Fruit fly (Drosophila melanogaster) whole organism, embryonic: Measurements from ENCODE around the gene mats.

Source experiments
- Awh ChIP-seq: fragments of 200-800 bp; sonication (Bioruptor generic); IDR thresholded peaks from 2 replicates; pipeline ENCODE4, ENCODE4 v1.3.6; 2022; ENCODE audit warnings: missing biosample characterization, missing genetic modification characterization
- Bdp1 ChIP-seq: fragments of 200-800 bp; sonication (Bioruptor generic); optimal IDR thresholded peaks from 3 replicates; lab custom pipeline; 2016; ENCODE audit warnings: missing biosample characterization, missing genetic modification characterization
- C15 ChIP-seq: fragments of 200-800 bp; sonication (Bioruptor generic); IDR thresholded peaks from 3 replicates; pipeline ENCODE4 v1.3.6; 2022; ENCODE audit warnings: missing biosample characterization, missing genetic modification characterization
- CG11247 ChIP-seq: fragments of 200-800 bp; sonication (Bioruptor generic); IDR thresholded peaks from 2 replicates; pipeline ENCODE4 v1.3.6; 2022; ENCODE audit warnings: missing biosample characterization, missing genetic modification characterization
- CG11456 ChIP-seq: fragments of 200-800 bp; sonication (Bioruptor generic); IDR thresholded peaks from 3 replicates; pipeline ENCODE4 v1.3.6; 2022; ENCODE audit warnings: missing biosample characterization, missing genetic modification characterization
- CG11695 ChIP-seq: fragments of 200-800 bp; sonication (Bioruptor generic); IDR thresholded peaks from 3 replicates; pipeline ENCODE4 v1.3.6; 2022; ENCODE audit warnings: missing biosample characterization, missing genetic modification characterization
- CG1233 ChIP-seq: fragments of 200-800 bp; sonication (Bioruptor generic); optimal IDR thresholded peaks from 4 replicates; lab custom pipeline; 2018; ENCODE audit warnings: missing biosample characterization, mild to moderate bottlenecking, missing genetic modification characterization
- CG1529 ChIP-seq: fragments of 200-800 bp; sonication (Bioruptor generic); optimal IDR thresholded peaks from 3 replicates; lab custom pipeline; 2018; ENCODE audit warnings: missing biosample characterization, missing genetic modification characterization
- CG15696 ChIP-seq: fragments of 200-800 bp; sonication (Bioruptor generic); optimal IDR thresholded peaks from 2 replicates; lab custom pipeline; 2019; ENCODE audit warnings: missing biosample characterization, mild to moderate bottlenecking, missing genetic modification characterization, moderate library complexity
- CG17328 ChIP-seq: fragments of 200-800 bp; sonication (Bioruptor generic); IDR thresholded peaks from 2 replicates; pipeline ENCODE4 v1.3.6; 2022; ENCODE audit warnings: missing biosample characterization, missing genetic modification characterization
- CG17359 ChIP-seq: fragments of 200-800 bp; sonication (Bioruptor generic); optimal IDR thresholded peaks from 3 replicates; lab custom pipeline; 2018; ENCODE audit warnings: missing biosample characterization, mild to moderate bottlenecking, missing genetic modification characterization, moderate library complexity
- CG17612 ChIP-seq: fragments of 200-800 bp; sonication (Bioruptor generic); IDR thresholded peaks from 2 replicates; pipeline ENCODE4 v1.3.6; 2022; ENCODE audit warnings: missing biosample characterization, missing genetic modification characterization
- CG3065 ChIP-seq: fragments of 200-800 bp; sonication (Bioruptor generic); optimal IDR thresholded peaks from 2 replicates; lab custom pipeline; 2016; ENCODE audit warnings: missing biosample characterization, missing genetic modification characterization
- CG32767 ChIP-seq: fragments of 200-800 bp; sonication (Bioruptor generic); IDR thresholded peaks from 2 replicates; pipeline ENCODE4 v1.3.6; 2022; ENCODE audit warnings: missing biosample characterization, missing genetic modification characterization
- CG4282 ChIP-seq: fragments of 200-800 bp; sonication (Bioruptor generic); optimal IDR thresholded peaks from 2 replicates; lab custom pipeline; 2016; ENCODE audit warnings: missing biosample characterization, missing genetic modification characterization
- CG4424 ChIP-seq: fragments of 200-800 bp; sonication (Bioruptor generic); optimal IDR thresholded peaks from 3 replicates; lab custom pipeline; 2016; ENCODE audit warnings: missing biosample characterization, missing genetic modification characterization
- CG5953 ChIP-seq: fragments of 200-800 bp; sonication (Bioruptor generic); IDR thresholded peaks from 2 replicates; pipeline ENCODE4 v1.3.6; 2022; ENCODE audit warnings: missing biosample characterization, missing genetic modification characterization
- CG6854 ChIP-seq: fragments of 200-800 bp; sonication (Bioruptor generic); optimal IDR thresholded peaks from 3 replicates; lab custom pipeline; 2017; ENCODE audit warnings: missing biosample characterization, mild to moderate bottlenecking, missing genetic modification characterization
- CG8089 ChIP-seq: fragments of 200-800 bp; sonication (Bioruptor generic); optimal IDR thresholded peaks from 3 replicates; lab custom pipeline; 2016; ENCODE audit warnings: missing biosample characterization, missing genetic modification characterization
- CG8290 ChIP-seq, 3 experiments: fragments of 200-800 bp; sonication (Bioruptor generic); optimal IDR thresholded peaks; 2 replicates each; lab custom pipeline; 2016 to 2019; ENCODE audit warnings: missing biosample characterization in 3 of 3, missing genetic modification characterization in 3 of 3, mild to moderate bottlenecking in 2 of 3, moderate library complexity in 1 of 3
- CG8388 ChIP-seq: fragments of 200-800 bp; sonication (Bioruptor generic); optimal IDR thresholded peaks from 2 replicates; lab custom pipeline; 2019; ENCODE audit warnings: missing biosample characterization, mild to moderate bottlenecking, missing genetic modification characterization, moderate library complexity
- Camta ChIP-seq: fragments of 200-800 bp; sonication (Bioruptor generic); optimal IDR thresholded peaks from 2 replicates; lab custom pipeline; 2016; ENCODE audit warnings: missing biosample characterization, missing genetic modification characterization
- CkIIα-i1 ChIP-seq: fragments of 200-800 bp; sonication (Bioruptor generic); IDR thresholded peaks from 2 replicates; pipeline ENCODE4 v1.3.6; 2022; ENCODE audit warnings: missing biosample characterization, missing genetic modification characterization
- D19B ChIP-seq: fragments of 200-800 bp; sonication (Bioruptor generic); optimal IDR thresholded peaks from 2 replicates; lab custom pipeline; 2017; ENCODE audit warnings: missing biosample characterization, mild to moderate bottlenecking, missing genetic modification characterization
- Dip2 ChIP-seq: fragments of 200-800 bp; sonication (Bioruptor generic); IDR thresholded peaks from 2 replicates; pipeline ENCODE4 v1.3.6; 2022; ENCODE audit warnings: missing biosample characterization, missing genetic modification characterization
- E2f1 ChIP-seq: fragments of 200-800 bp; sonication (Bioruptor generic); IDR thresholded peaks from 2 replicates; pipeline ENCODE4 v1.3.6; 2022; ENCODE audit warnings: missing biosample characterization, missing genetic modification characterization
- HLH3B ChIP-seq: fragments of 200-800 bp; sonication (Bioruptor generic); IDR thresholded peaks from 2 replicates; pipeline ENCODE4 v1.3.6; 2022; ENCODE audit warnings: missing biosample characterization, missing genetic modification characterization
- HLH4C ChIP-seq: fragments of 200-800 bp; sonication (Bioruptor generic); IDR thresholded peaks from 3 replicates; pipeline ENCODE4 v1.3.6; 2022; ENCODE audit warnings: missing biosample characterization, missing genetic modification characterization; ENCODE audit not compliant: partially characterized antibody
- Kr ChIP-seq: fragments of 200-800 bp; sonication (Bioruptor generic); optimal IDR thresholded peaks from 2 replicates; lab custom pipeline; 2017; ENCODE audit warnings: missing biosample characterization, mild to moderate bottlenecking, missing genetic modification characterization
- Lhr ChIP-seq: fragments of 200-800 bp; sonication (Bioruptor generic); optimal IDR thresholded peaks from 3 replicates; lab custom pipeline; 2017; ENCODE audit warnings: mild to moderate bottlenecking, missing biosample characterization, missing genetic modification reagents, missing genetic modification characterization
- NC2α ChIP-seq: fragments of 200-800 bp; sonication (Bioruptor generic); optimal IDR thresholded peaks from 2 replicates; lab custom pipeline; 2016; ENCODE audit warnings: missing biosample characterization, missing genetic modification characterization
- NC2β ChIP-seq: fragments of 200-800 bp; sonication (Bioruptor generic); optimal IDR thresholded peaks from 2 replicates; lab custom pipeline; 2016; ENCODE audit warnings: missing biosample characterization, missing genetic modification characterization
- NK7.1 ChIP-seq: fragments of 200-800 bp; sonication (Bioruptor generic); optimal IDR thresholded peaks from 3 replicates; lab custom pipeline; 2016; ENCODE audit warnings: missing biosample characterization, missing genetic modification characterization
- Nf-YC ChIP-seq: fragments of 200-800 bp; optimal IDR thresholded peaks from 3 replicates; lab custom pipeline; 2019; ENCODE audit warnings: missing biosample characterization, mild to moderate bottlenecking, missing genetic modification characterization, moderate library complexity
- Opbp ChIP-seq: fragments of 200-800 bp; sonication (Bioruptor generic); IDR thresholded peaks from 3 replicates; pipeline ENCODE4 v1.3.6; 2022; ENCODE audit warnings: missing biosample characterization, missing genetic modification characterization; ENCODE audit not compliant: partially characterized antibody
- ara ChIP-seq: fragments of 200-800 bp; sonication (Bioruptor generic); IDR thresholded peaks from 2 replicates; pipeline ENCODE4 v1.3.6; 2022; ENCODE audit warnings: missing biosample characterization, missing genetic modification characterization
- bbx ChIP-seq: fragments of 200-800 bp; sonication (Bioruptor generic); IDR thresholded peaks from 2 replicates; pipeline ENCODE4 v1.3.6; 2022; ENCODE audit warnings: missing biosample characterization, missing genetic modification characterization; ENCODE audit not compliant: partially characterized antibody
- bigmax ChIP-seq: fragments of 200-800 bp; sonication (Bioruptor generic); optimal IDR thresholded peaks from 2 replicates; lab custom pipeline; 2018; ENCODE audit warnings: missing biosample characterization, mild to moderate bottlenecking, missing genetic modification characterization
- bsh ChIP-seq, 2 experiments: fragments of 200-800 bp; sonication (Bioruptor generic); optimal IDR thresholded peaks; 2 replicates each; lab custom pipeline; 2017 to 2018; ENCODE audit warnings: mild to moderate bottlenecking in 2 of 2, missing biosample characterization in 2 of 2, missing genetic modification characterization in 2 of 2, moderate library complexity in 1 of 2
- crp ChIP-seq, 2 experiments: fragments of 200-800 bp; sonication (Bioruptor generic); optimal IDR thresholded peaks; 2 replicates in 1 of 2; 3 replicates in 1 of 2; lab custom pipeline; 2017; ENCODE audit warnings: missing biosample characterization in 2 of 2, missing genetic modification characterization in 2 of 2, mild to moderate bottlenecking in 1 of 2, moderate library complexity in 1 of 2
- dpn ChIP-seq, 2 experiments: fragments of 200-800 bp; sonication (Bioruptor generic); optimal IDR thresholded peaks; 3 replicates each; lab custom pipeline; 2016; ENCODE audit warnings: missing biosample characterization in 2 of 2, missing genetic modification characterization in 2 of 2
- emc ChIP-seq: fragments of 200-800 bp; sonication (Bioruptor generic); optimal IDR thresholded peaks from 2 replicates; lab custom pipeline; 2016; ENCODE audit warnings: missing biosample characterization, missing genetic modification characterization
- gcm ChIP-seq: fragments of 200-800 bp; sonication (Bioruptor generic); optimal IDR thresholded peaks from 2 replicates; lab custom pipeline; 2019; ENCODE audit warnings: missing biosample characterization, mild to moderate bottlenecking, missing genetic modification characterization, moderate library complexity
- gfzf ChIP-seq: fragments of 200-800 bp; sonication (Bioruptor generic); optimal IDR thresholded peaks from 2 replicates; lab custom pipeline; 2016; ENCODE audit warnings: missing biosample characterization, mild to moderate bottlenecking, missing genetic modification characterization, moderate library complexity
- inv ChIP-seq: fragments of 200-800 bp; sonication (Bioruptor generic); IDR thresholded peaks from 2 replicates; pipeline ENCODE4 v1.3.6; 2022; ENCODE audit warnings: missing biosample characterization, missing genetic modification characterization; ENCODE audit not compliant: partially characterized antibody
- knrl ChIP-seq: fragments of 200-800 bp; sonication (Bioruptor generic); IDR thresholded peaks from 3 replicates; pipeline ENCODE4 v1.3.6; 2022; ENCODE audit warnings: missing biosample characterization, missing genetic modification characterization; ENCODE audit not compliant: partially characterized antibody
- pho ChIP-seq: fragments of 200-800 bp; sonication (Bioruptor generic); optimal IDR thresholded peaks from 2 replicates; lab custom pipeline; 2016; ENCODE audit warnings: missing biosample characterization, missing genetic modification characterization
- sima ChIP-seq: fragments of 200-800 bp; sonication (Bioruptor generic); optimal IDR thresholded peaks from 2 replicates; lab custom pipeline; 2016; ENCODE audit warnings: missing biosample characterization, missing genetic modification characterization
- sna ChIP-seq: fragments of 200-800 bp; sonication (Bioruptor generic); IDR thresholded peaks from 2 replicates; pipeline ENCODE4 v1.3.6; 2022; ENCODE audit warnings: missing biosample characterization, missing genetic modification characterization; ENCODE audit not compliant: partially characterized antibody
- vnd ChIP-seq: fragments of 200-800 bp; sonication (Bioruptor generic); IDR thresholded peaks from 3 replicates; pipeline ENCODE4 v1.3.6; 2022; ENCODE audit warnings: missing biosample characterization, missing genetic modification characterization; ENCODE audit not compliant: partially characterized antibody

The mats gene

dm6 chr3R:22447874-22448254 lies 26.9 kb downstream of the mats start, which contains the start of gene CG34376 (continued):
- TF ChIP-seq CG8290 (GFP tag; optimal IDR thresholded peaks at IDR 0.05; lab: Kevin White, UChicago) (no peak), CG8290 (tag; optimal IDR thresholded peaks at IDR 0.05; lab: Kevin White, UChicago) (peak in 1 of 2 experiments; percentile 69), CG32767 (GFP tag; lab: Robert Waterston, UW) (0 out of 2 replicates have a peak, but pooled peaks have one; percentile 25), CG1233 (GFP tag; lab: Kevin White, UChicago) (peak; percentile 10), ara (peak; percentile 51), pho (GFP tag; lab: Kevin White, UChicago) (no peak), sna (GFP tag; lab: Robert Waterston, UW) (peak; percentile 41; the same call in 1 of the 2 replicates), CG6854 (GFP tag; lab: Kevin White, UChicago) (no peak), inv (no peak), CG17328 (GFP tag; lab: Robert Waterston, UW) (peak; percentile 47; the same call in 1 of the 2 replicates), NK7.1 (GFP tag; lab: Kevin White, UChicago) (no peak), Bdp1 (no peak), CG17612 (no peak), dpn (GFP tag; optimal IDR thresholded peaks at IDR 0.05; lab: Kevin White, UChicago) (peak in 1 of 2 experiments; percentile 9), HLH3B (GFP tag; lab: Robert Waterston, UW) (peak; percentile 23; the same call in 1 of the 2 replicates), CG3065 (GFP tag; lab: Kevin White, UChicago) (no peak), CG4282 (no peak), CG1529 (GFP tag; lab: Kevin White, UChicago) (no peak), bsh (GFP tag; optimal IDR thresholded peaks at IDR 0.05; lab: Kevin White, UChicago) (peak in 1 of 2 experiments; percentile 8), CkIIα-i1 (GFP tag; lab: Robert Waterston, UW) (no peak), CG8089 (GFP tag; lab: Kevin White, UChicago) (no peak), Nf-YC (tag; lab: Kevin White, UChicago) (peak; percentile 54), CG8388 (GFP tag; lab: Kevin White, UChicago) (no peak), NC2β (GFP tag; lab: Kevin White, UChicago) (no peak), Dip2 (GFP tag; lab: Robert Waterston, UW) (no peak), Awh (GFP tag; lab: Robert Waterston, UW) (peak; percentile 25; the same call in 1 of the 2 replicates), HLH4C (GFP tag; lab: Robert Waterston, UW) (peak; percentile 39; the same call in 2 of the 3 replicates), crp (GFP tag; optimal IDR thresholded peaks at IDR 0.05; lab: Kevin White, UChicago) (peak in 1 of 2 experiments; percentile 66), gfzf (GFP tag; lab: Kevin White, UChicago) (peak; percentile 87), gcm (GFP tag; lab: Kevin White, UChicago) (no peak), D19B (no peak), CG11247 (GFP tag; lab: Robert Waterston, UW) (peak; percentile 7; the same call in 1 of the 2 replicates), emc (GFP tag; lab: Kevin White, UChicago) (no peak), Kr (no peak), CG17359 (tag; lab: Kevin White, UChicago) (no peak), knrl (GFP tag; lab: Robert Waterston, UW) (no peak; the same call in 2 of the 3 replicates), sima (GFP tag; lab: Kevin White, UChicago) (no peak), Lhr (peak; percentile 33), bbx (GFP tag; lab: Robert Waterston, UW) (peak; percentile 18; the same call in 1 of the 2 replicates), CG15696 (no peak), E2f1 (GFP tag; lab: Robert Waterston, UW) (no peak), CG4424 (no peak), CG11695 (GFP tag; lab: Robert Waterston, UW) (peak; percentile 36; the same call in 1 of the 3 replicates), vnd (GFP tag; lab: Robert Waterston, UW) (no peak; the same call in 2 of the 3 replicates), bigmax (GFP tag; lab: Kevin White, UChicago) (no peak), NC2α (GFP tag; lab: Kevin White, UChicago) (no peak), CG11456 (GFP tag; lab: Robert Waterston, UW) (peak; percentile 66; the same call in 2 of the 3 replicates), Camta (GFP tag; lab: Kevin White, UChicago) (no peak), CG5953 (GFP tag; lab: Robert Waterston, UW) (no peak), C15 (GFP tag; lab: Robert Waterston, UW) (no peak), Opbp (GFP tag; lab: Robert Waterston, UW) (peak; percentile 67)
